Worm (Caenorhabditis elegans) whole organism, young adult: ENCODE measurements around the gene hrpa-2.

Experiments used
- T26A5.8 ChIP-seq: sonication (generic microtip); optimal IDR thresholded peaks from 2 replicates; lab custom pipeline; 2016; ENCODE audit warnings: missing genetic modification characterization, missing compliant biosample characterization
- Y79H2A.3 ChIP-seq: fragments of 200-800 bp; sonication (Bioruptor generic); conservative IDR thresholded peaks from 2 replicates; pipeline ENCODE4 v1.3.6; 2022; ENCODE audit warnings: missing genetic modification reagents, missing genetic modification characterization, missing compliant biosample characterization
- cebp-1 ChIP-seq, 2 experiments: fragments of 200-800 bp in 1 of 2; sonication (Bioruptor generic) in 1 of 2; sonication (generic microtip) in 1 of 2; IDR thresholded peaks in 1 of 2; optimal IDR thresholded peaks in 1 of 2; 2 replicates each; pipeline versions ENCODE4 v1.3.6 to Lab custom; 2017 to 2022; ENCODE audit warnings: missing compliant biosample characterization in 2 of 2, missing genetic modification characterization in 2 of 2, mild to moderate bottlenecking in 1 of 2, missing genetic modification reagents in 1 of 2, moderate library complexity in 1 of 2

DNA sequence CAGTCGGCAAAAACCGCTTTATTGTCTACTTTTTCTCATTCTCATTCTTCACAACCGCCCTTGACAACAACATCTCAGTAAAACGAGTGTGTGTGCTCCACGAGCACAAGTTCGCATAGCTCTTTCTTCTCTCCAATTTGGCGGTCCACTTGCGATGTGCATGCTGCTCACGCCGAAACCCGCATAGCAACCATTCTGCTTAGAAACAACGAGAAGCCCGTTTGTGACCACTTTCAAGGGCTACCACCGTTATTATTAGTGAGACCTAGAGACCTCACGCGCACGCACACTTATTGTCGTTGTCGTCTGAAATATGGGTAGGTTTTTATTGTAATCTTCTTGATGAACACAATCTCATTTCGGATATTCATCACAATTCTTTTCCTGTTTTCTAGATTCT lies 41.9 kb upstream of the hrpa-2 start, which contains the start of gene zchc-1A:
- TF ChIP-seq Y79H2A.3 (no peak), cebp-1 (GFP tag; IDR thresholded peaks at IDR 0.05; lab: Robert Waterston, UW) (no peak), cebp-1 (tag; optimal IDR thresholded peaks at IDR 0.05; lab: Kevin White, UChicago) (no peak), T26A5.8 (tag; lab: Kevin White, UChicago) (no peak)
